Fruit fly (Drosophila melanogaster): ENCODE measurements around the gene CG44198.

CG44198 gene

dm6 chr2L:13164994-13165801 lies 46.3 kb upstream of the CG44198 start, which contains the start of gene Sirt1 (continued):
- TF ChIP-seq CG14710 (tag; optimal IDR thresholded peaks at IDR 0.05) (peak; percentile 92), dm (GFP tag; optimal IDR thresholded peaks at IDR 0.05) (no peak), CG18764 (GFP tag; optimal IDR thresholded peaks at IDR 0.05) (peak; percentile 77), CG7556 (GFP tag; optimal IDR thresholded peaks at IDR 0.05) (peak; percentile 92), CG8944 (GFP tag; optimal IDR thresholded peaks at IDR 0.05) (peak; percentile 58), CG15601 (tag; optimal IDR thresholded peaks at IDR 0.05) (peak; percentile 78), CG9609 (GFP tag; optimal IDR thresholded peaks at IDR 0.05) (peak; percentile 39), CG2116 (GFP tag; optimal IDR thresholded peaks at IDR 0.05) (peak; percentile 66), CG17829 (tag; optimal IDR thresholded peaks at IDR 0.05) (peak; percentile 88), lilli (GFP tag; optimal IDR thresholded peaks at IDR 0.05) (peak; percentile 76), B-H2 (GFP tag; optimal IDR thresholded peaks at IDR 0.05) (peak; percentile 30), CG17568 (GFP tag; optimal IDR thresholded peaks at IDR 0.05) (peak; percentile 35), cg (GFP tag; optimal IDR thresholded peaks at IDR 0.05) (peak; percentile 87), luna (GFP tag; optimal IDR thresholded peaks at IDR 0.05) (no peak), CG31365 (tag; optimal IDR thresholded peaks at IDR 0.05) (peak; percentile 29), crc (GFP tag; optimal IDR thresholded peaks at IDR 0.05) (no peak), zen (tag; optimal IDR thresholded peaks at IDR 0.05) (peak; percentile 81), Fer2 (tag; optimal IDR thresholded peaks at IDR 0.05) (peak; percentile 74), CG14667 (GFP tag; IDR thresholded peaks at IDR 0.05) (peak; percentile 73), twi (tag; optimal IDR thresholded peaks at IDR 0.05) (peak; percentile 87), sens (GFP tag) (peak; percentile 91), CG6854 (GFP tag; optimal IDR thresholded peaks at IDR 0.05) (peak; percentile 29), Rx (GFP tag; IDR thresholded peaks at IDR 0.05) (peak; percentile 24; the same call in 1 of the 2 replicates), hkb (optimal IDR thresholded peaks at IDR 0.05) (no peak), hkb (GFP tag; IDR thresholded peaks at IDR 0.05) (peak; percentile 46; the same call in 1 of the 2 replicates), Sox102F (GFP tag; optimal IDR thresholded peaks at IDR 0.05) (peak; percentile 82), Max (GFP tag; optimal IDR thresholded peaks at IDR 0.05) (peak; percentile 49), HLHmδ (GFP tag; optimal IDR thresholded peaks at IDR 0.05) (peak; percentile 32), phol (tag; optimal IDR thresholded peaks at IDR 0.05) (peak; percentile 87), Side (GFP tag; optimal IDR thresholded peaks at IDR 0.05) (no peak), NFAT (GFP tag; IDR thresholded peaks at IDR 0.05) (peak; percentile 85), Ssrp (tag; optimal IDR thresholded peaks at IDR 0.05) (peak; percentile 93), tll (GFP tag; optimal IDR thresholded peaks at IDR 0.05) (no peak), CG3726 (GFP tag; IDR thresholded peaks at IDR 0.05) (peak; percentile 77; the same call in 2 of the 3 replicates), peb (GFP tag; IDR thresholded peaks at IDR 0.05) (peak; percentile 39; the same call in 1 of the 2 replicates), CG8089 (GFP tag; optimal IDR thresholded peaks at IDR 0.05) (peak; percentile 4), CG9817 (tag; optimal IDR thresholded peaks at IDR 0.05) (peak; percentile 84), CG2875 (GFP tag; optimal IDR thresholded peaks at IDR 0.05) (peak; percentile 64), CG17186 (GFP tag; optimal IDR thresholded peaks at IDR 0.05) (no peak), gsb-n (tag; optimal IDR thresholded peaks at IDR 0.05) (peak; percentile 85), pzg (GFP tag; optimal IDR thresholded peaks at IDR 0.05) (peak; percentile 56), esg (GFP tag; conservative IDR thresholded peaks at IDR 0.05) (peak; percentile 83), br (optimal IDR thresholded peaks at IDR 0.05) (no peak), D19B (GFP tag; optimal IDR thresholded peaks at IDR 0.05) (peak; percentile 75), Stat92E (GFP tag; optimal IDR thresholded peaks at IDR 0.05) (peak in 1 of 3 experiments; percentile 86), Dek (tag; optimal IDR thresholded peaks at IDR 0.05) (peak; percentile 86), E2f2 (GFP tag; IDR thresholded peaks at IDR 0.05) (peak; percentile 43; the same call in 1 of the 2 replicates), CG12299 (tag; optimal IDR thresholded peaks at IDR 0.05) (peak; percentile 61), Meics (GFP tag; optimal IDR thresholded peaks at IDR 0.05) (peak; percentile 91)
